Worm (Caenorhabditis elegans): ENCODE measurements around the gene nlp-2.

Gene nlp-2

DNA sequence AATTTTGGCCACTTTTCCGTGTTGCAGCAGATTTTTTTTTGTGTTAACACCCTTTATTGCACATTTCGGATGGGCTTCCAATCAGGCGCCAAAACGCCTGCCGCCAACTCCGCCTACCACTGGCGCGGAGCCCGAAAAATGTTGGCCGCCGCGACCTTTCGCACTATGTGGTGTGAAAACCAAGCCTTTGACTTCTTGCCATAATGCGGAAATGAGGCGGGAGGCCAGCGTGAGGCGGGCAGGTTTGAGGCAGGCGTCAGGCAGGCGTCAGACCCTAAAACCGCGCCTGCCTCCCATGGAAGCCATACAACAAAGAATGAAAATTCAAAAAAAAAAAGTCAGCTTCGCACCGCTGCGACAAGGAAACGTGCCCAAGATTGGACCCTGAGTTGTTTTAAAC lies 27.7 kb downstream of the nlp-2 start:
- no peak for TF ChIP-seq ceh-16 (tag; optimal IDR thresholded peaks at IDR 0.05)
- TF ChIP-seq sem-4 (tag; optimal IDR thresholded peaks at IDR 0.05) = no peak

- TF ChIP-seq nhr-25 (tag; optimal IDR thresholded peaks at IDR 0.05) = no peak
- TF ChIP-seq ama-1 (optimal IDR thresholded peaks at IDR 0.05) = no peak
- no peak for TF ChIP-seq R02D3.7 (tag; optimal IDR thresholded peaks at IDR 0.05)
- no peak for TF ChIP-seq nhr-21 (tag; optimal IDR thresholded peaks at IDR 0.05)
- TF ChIP-seq sma-3 (GFP tag; optimal IDR thresholded peaks at IDR 0.05) = peak; percentile 23
- TF ChIP-seq lin-11 (tag; optimal IDR thresholded peaks at IDR 0.05) = no peak
- peak; percentile 2 for TF ChIP-seq F13H6.1 (tag; optimal IDR thresholded peaks at IDR 0.05)
- peak; percentile 12 for TF ChIP-seq gmeb-1 (tag; optimal IDR thresholded peaks at IDR 0.05)
- peak; percentile 66 for TF ChIP-seq sma-9 (GFP tag; optimal IDR thresholded peaks at IDR 0.05)
- no peak for TF ChIP-seq sma-9 (tag; optimal IDR thresholded peaks at IDR 0.05)
- peak; percentile 86 for TF ChIP-seq nhr-129 (tag; optimal IDR thresholded peaks at IDR 0.05)
Observed at ce11 chrX:2316205-2316604, 28.4 kb downstream of the nlp-2 start.

DNA sequence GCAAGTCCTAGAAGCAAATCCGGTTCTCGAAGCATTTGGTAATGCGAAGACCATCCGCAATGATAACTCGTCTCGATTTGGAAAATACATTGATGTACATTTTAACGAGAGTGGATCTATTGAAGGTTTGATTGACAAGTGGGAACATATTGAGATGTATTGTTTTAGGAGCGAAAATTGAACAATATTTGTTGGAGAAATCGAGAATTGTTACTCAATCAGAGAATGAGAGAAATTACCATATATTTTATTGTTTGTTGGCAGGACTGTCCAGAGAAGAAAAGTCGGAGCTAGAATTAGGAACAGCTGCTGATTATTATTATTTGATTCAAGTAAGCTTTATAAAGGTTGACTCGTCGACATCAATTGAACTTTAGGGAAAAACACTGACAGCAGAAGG lies 40.1 kb downstream of the nlp-2 start:
- no peak for TF ChIP-seq unc-62 (GFP tag; optimal IDR thresholded peaks at IDR 0.05)
- no peak for TF ChIP-seq sma-9 (GFP tag; optimal IDR thresholded peaks at IDR 0.05)
- no peak for TF ChIP-seq sma-9 (tag; optimal IDR thresholded peaks at IDR 0.05)
- no peak for TF ChIP-seq ceh-16 (tag; optimal IDR thresholded peaks at IDR 0.05)
- no peak for TF ChIP-seq lin-13 (GFP tag; optimal IDR thresholded peaks at IDR 0.05)
- no peak for TF ChIP-seq nhr-129 (tag; optimal IDR thresholded peaks at IDR 0.05)
- no peak for TF ChIP-seq lsy-2 (tag; optimal IDR thresholded peaks at IDR 0.05)
- TF ChIP-seq skn-1 (tag; optimal IDR thresholded peaks at IDR 0.05) = no peak

DNA sequence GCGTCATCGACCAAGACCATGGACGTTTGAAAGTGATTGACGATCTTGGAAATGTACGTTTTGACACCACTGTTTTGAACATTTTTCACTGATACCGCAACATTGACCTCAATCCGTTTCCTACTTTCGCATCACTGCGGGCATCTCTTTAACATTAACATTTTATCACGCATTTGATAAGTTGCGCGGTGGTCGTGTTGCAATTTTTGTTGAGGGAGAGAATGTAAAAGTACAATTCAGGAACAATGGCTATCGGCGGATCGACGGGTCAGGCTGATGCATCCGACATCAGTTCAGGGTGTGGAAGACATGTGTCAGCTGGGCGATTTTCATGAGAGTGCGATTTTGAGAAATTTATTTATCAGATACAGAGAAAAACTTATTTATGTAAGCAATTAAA lies 41.3 kb downstream of the nlp-2 start:
- TF ChIP-seq nhr-21 (tag; optimal IDR thresholded peaks at IDR 0.05) (peak; percentile 55), C34F6.9 (tag; optimal IDR thresholded peaks at IDR 0.05) (no peak)

DNA sequence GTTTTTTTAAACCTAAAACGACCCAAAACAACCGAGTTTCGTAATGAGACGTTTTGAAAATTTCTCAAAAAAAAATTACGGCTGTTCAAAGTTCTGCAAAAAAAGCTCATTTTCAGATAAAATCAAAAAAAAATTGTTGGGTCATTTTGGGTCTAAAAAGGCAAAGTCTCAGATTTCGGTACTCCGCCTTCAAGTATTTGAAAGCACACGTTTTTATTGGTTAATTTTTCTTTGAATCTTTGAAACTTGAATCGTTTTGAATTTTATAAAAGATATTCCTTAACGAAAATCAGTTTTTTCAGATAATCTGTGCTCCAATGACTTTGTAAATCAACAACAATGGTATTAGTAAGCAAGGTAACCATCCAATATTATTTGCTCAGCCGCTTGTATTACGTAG lies 41.8 kb downstream of the nlp-2 start, which contains the start of gene hum-6:
TSS of gene hum-6 (plus strand) at position 301 of the 400 bp plus-strand sequence.
- no peak for TF ChIP-seq C34F6.9 (tag; optimal IDR thresholded peaks at IDR 0.05)
- no peak for TF ChIP-seq unc-39 (tag; optimal IDR thresholded peaks at IDR 0.05)
- TF ChIP-seq sem-4 (tag; optimal IDR thresholded peaks at IDR 0.05) = no peak
- no peak for TF ChIP-seq ztf-4 (tag; optimal IDR thresholded peaks at IDR 0.05)
- no peak for TF ChIP-seq nhr-237 (tag; optimal IDR thresholded peaks at IDR 0.05)
- TF ChIP-seq nhr-11 (tag; optimal IDR thresholded peaks at IDR 0.05) = no peak
- no peak for TF ChIP-seq lin-11 (tag; optimal IDR thresholded peaks at IDR 0.05)
- no peak for TF ChIP-seq lin-13 (GFP tag; optimal IDR thresholded peaks at IDR 0.05)
- TF ChIP-seq nhr-21 (tag; optimal IDR thresholded peaks at IDR 0.05) = no peak
- TF ChIP-seq egl-27 (tag; optimal IDR thresholded peaks at IDR 0.05) = no peak
- no peak for TF ChIP-seq mbf-1 (tag; optimal IDR thresholded peaks at IDR 0.05)
- TF ChIP-seq nhr-12 (tag; optimal IDR thresholded peaks at IDR 0.05) = no peak
- TF ChIP-seq dmd-4 (tag; optimal IDR thresholded peaks at IDR 0.05) = no peak

- no peak for TF ChIP-seq blmp-1 (tag; optimal IDR thresholded peaks at IDR 0.05; ENCODE audit: insufficient read depth)
- no peak for TF ChIP-seq nhr-6 (tag; optimal IDR thresholded peaks at IDR 0.05)
- no peak for TF ChIP-seq ztf-11 (tag; optimal IDR thresholded peaks at IDR 0.05)
- TF ChIP-seq unc-62 (GFP tag; optimal IDR thresholded peaks at IDR 0.05) = no peak
- TF ChIP-seq unc-55 (GFP tag; optimal IDR thresholded peaks at IDR 0.05) = no peak
- TF ChIP-seq lin-13 (GFP tag; optimal IDR thresholded peaks at IDR 0.05) = no peak
- no peak for TF ChIP-seq dmd-4 (tag; optimal IDR thresholded peaks at IDR 0.05)
- TF ChIP-seq ceh-16 (tag; optimal IDR thresholded peaks at IDR 0.05) = no peak
- TF ChIP-seq nhr-237 (tag; optimal IDR thresholded peaks at IDR 0.05) = no peak
- TF ChIP-seq skn-1 (tag; optimal IDR thresholded peaks at IDR 0.05) = no peak
- TF ChIP-seq zag-1 (tag; optimal IDR thresholded peaks at IDR 0.05) = no peak
- TF ChIP-seq gmeb-1 (tag; optimal IDR thresholded peaks at IDR 0.05) = no peak
- TF ChIP-seq ceh-82 (tag; optimal IDR thresholded peaks at IDR 0.05) = no peak
- no peak for TF ChIP-seq sma-9 (GFP tag; optimal IDR thresholded peaks at IDR 0.05)
- no peak for TF ChIP-seq sma-9 (tag; optimal IDR thresholded peaks at IDR 0.05)
- no peak for TF ChIP-seq sma-3 (GFP tag; optimal IDR thresholded peaks at IDR 0.05)
- TF ChIP-seq ZK546.5 (tag; optimal IDR thresholded peaks at IDR 0.05) = no peak
- TF ChIP-seq ama-1 (optimal IDR thresholded peaks at IDR 0.05) = no peak
- TF ChIP-seq peb-1 (tag; optimal IDR thresholded peaks at IDR 0.05) = no peak
- TF ChIP-seq fos-1 (tag; optimal IDR thresholded peaks at IDR 0.05) = no peak
- TF ChIP-seq egl-27 (tag; optimal IDR thresholded peaks at IDR 0.05) = no peak
Observed at ce11 chrX:2301821-2302220, 42.7 kb downstream of the nlp-2 start.

Measured in whole organism, L2 larva.